Worm (Caenorhabditis elegans): ENCODE measurements around the gene T28H10.2.

T28H10.2 gene

ce11 chrV:12462908-12463307 is 49.8 kb downstream of the T28H10.2 start, which contains the start of gene egl-10:
egl-10 (minus strand) TSS chrV:12463008.
- TF ChIP-seq tbx-8 (GFP tag; optimal IDR thresholded peaks at IDR 0.05) (no peak), cnd-1 (tag; optimal IDR thresholded peaks at IDR 0.05) (peak; percentile 6)

Data from whole organism, mixed stage, embryonic.